Fruit fly (Drosophila melanogaster): ENCODE measurements around the gene CG18170.
A peak's percentile ranks its signal among the peaks of the same experiment; 100 is the strongest.

dm6 chr3L:1576489-1577106 lies 26.2 kb upstream of the CG18170 start, which contains the start of gene CG13917:
- TF ChIP-seq seq (GFP tag; IDR thresholded peaks at IDR 0.05): 0 out of 2 replicates have a peak, but pooled peaks have one; percentile 18
- no peak for TF ChIP-seq CG4404 (GFP tag; IDR thresholded peaks at IDR 0.05)
- TF ChIP-seq CG15073 (GFP tag; optimal IDR thresholded peaks at IDR 0.05): no peak
- TF ChIP-seq lola (GFP tag; optimal IDR thresholded peaks at IDR 0.05): no peak
- TF ChIP-seq az2 (GFP tag; optimal IDR thresholded peaks at IDR 0.05): no peak
- no peak for TF ChIP-seq CG8478 (optimal IDR thresholded peaks at IDR 0.05)
- peak; percentile 65 for TF ChIP-seq MBD-R2 (GFP tag; IDR thresholded peaks at IDR 0.05)
- no peak for TF ChIP-seq CG10979 (tag; optimal IDR thresholded peaks at IDR 0.05)

Data from whole organism, embryonic.